Worm (Caenorhabditis elegans) whole organism, early embryonic: ENCODE results near the gene K06H6.5.

ENCODE experiments used
- B0310.2 ChIP-seq: sonication (generic microtip); optimal IDR thresholded peaks from 2 replicates; lab custom pipeline; 2016; ENCODE audit warnings: mild to moderate bottlenecking, missing genetic modification characterization, missing compliant biosample characterization
- F13C5.2 ChIP-seq: sonication (generic microtip); optimal IDR thresholded peaks from 2 replicates; lab custom pipeline; 2017; ENCODE audit warnings: mild to moderate bottlenecking, missing genetic modification characterization, inconsistent platforms, missing compliant biosample characterization
- ama-1 ChIP-seq: fragments of 150-350 bp; optimal IDR thresholded peaks from 2 replicates; lab custom pipeline; 2014
- ceh-36 ChIP-seq: sonication (generic microtip); optimal IDR thresholded peaks from 2 replicates; lab custom pipeline; 2016; ENCODE audit warnings: missing genetic modification characterization, inconsistent platforms, missing compliant biosample characterization
- hmg-4 ChIP-seq: fragments of 200-800 bp; sonication (Bioruptor generic); optimal IDR thresholded peaks from 2 replicates; lab custom pipeline; 2018; ENCODE audit warnings: mild to moderate bottlenecking, missing genetic modification characterization, missing compliant biosample characterization
- hnd-1 ChIP-seq: sonication (generic microtip); optimal IDR thresholded peaks from 2 replicates; lab custom pipeline; 2016; ENCODE audit warnings: missing genetic modification characterization, missing compliant biosample characterization
- sea-1 ChIP-seq: fragments of 200-800 bp; sonication (Bioruptor generic); conservative IDR thresholded peaks from 2 replicates; pipeline ENCODE4 v1.3.6; 2022; ENCODE audit warnings: missing genetic modification characterization, missing compliant biosample characterization
- tbx-11 ChIP-seq: fragments of 200-800 bp; sonication (Bioruptor generic); IDR thresholded peaks from 2 replicates; pipeline ENCODE4 v1.3.6; 2022; ENCODE audit warnings: missing genetic modification characterization, missing compliant biosample characterization
- tbx-37 ChIP-seq: fragments of 200-800 bp; sonication (Bioruptor generic); conservative IDR thresholded peaks from 2 replicates; pipeline ENCODE4 v1.3.6; 2022; ENCODE audit warnings: missing genetic modification reagents, missing genetic modification characterization, missing compliant biosample characterization

DNA sequence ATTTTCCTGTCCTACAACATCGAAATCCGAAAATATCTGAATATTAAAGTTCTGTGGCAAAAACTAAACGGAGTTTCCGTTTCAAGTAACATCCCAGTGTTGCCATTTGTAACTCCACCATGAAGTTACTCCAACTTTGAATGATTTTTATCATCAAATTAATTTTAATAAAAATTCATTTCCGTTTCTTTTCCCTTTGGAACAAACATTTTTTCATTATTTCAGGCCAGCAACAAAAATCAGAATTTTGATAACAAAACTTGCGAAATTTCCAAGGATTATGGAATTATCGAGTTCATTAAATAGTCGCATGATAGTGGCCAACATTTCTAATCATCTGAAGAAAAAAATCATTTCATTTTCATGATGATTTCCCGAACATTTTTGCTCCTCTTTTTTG, 13.3 kb upstream of the K06H6.5 start, which contains the start of gene C14C6.2:
- no peak for TF ChIP-seq F13C5.2 (tag; lab: Kevin White, UChicago)
- no peak for TF ChIP-seq hnd-1 (tag; lab: Kevin White, UChicago)
- TF ChIP-seq hmg-4 (GFP tag; lab: Kevin White, UChicago) = no peak
- TF ChIP-seq ceh-36 (tag; lab: Kevin White, UChicago) = no peak
- no peak for TF ChIP-seq B0310.2 (tag; lab: Kevin White, UChicago)
- no peak for TF ChIP-seq tbx-37 (GFP tag; lab: Robert Waterston, UW)
- TF ChIP-seq tbx-11 = no peak
- no peak for TF ChIP-seq sea-1 (GFP tag; lab: Robert Waterston, UW)
- TF ChIP-seq ama-1 (lab: Kevin White, UChicago) = no peak
